5 fruit fly cellular contexts compared by ENCODE assay signal in the genomic region with DNA sequence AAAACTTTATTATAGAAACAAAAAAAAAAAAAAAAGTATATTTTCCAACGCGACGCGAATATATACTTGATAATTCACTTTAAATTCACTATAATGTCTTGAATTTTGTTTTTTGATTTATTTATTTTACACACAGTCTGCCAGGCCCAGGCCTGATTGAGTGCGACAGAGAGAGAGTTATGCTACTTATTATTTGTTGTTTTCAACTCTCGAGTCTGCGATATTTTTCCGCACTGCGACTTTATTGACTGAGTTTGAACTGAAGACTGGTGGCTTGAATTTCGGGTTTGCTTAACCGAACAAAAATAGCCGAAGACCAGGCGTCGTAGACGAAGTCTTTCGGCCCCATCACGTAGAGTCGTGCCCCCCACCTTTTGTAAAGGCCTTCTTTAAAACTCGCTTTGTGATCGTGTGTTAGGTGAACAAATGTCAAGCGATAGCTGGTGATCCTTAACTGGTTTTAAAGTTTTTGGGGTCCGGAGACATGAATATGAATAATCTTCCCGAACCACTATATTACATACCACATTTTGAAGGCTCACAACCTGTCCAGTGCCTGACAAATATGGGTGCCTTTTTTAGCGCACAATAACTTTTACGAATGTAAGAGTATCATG.
TF ChIP-seq lines count a peak whose summit lies in the region.

CG13377 (minus strand) TSS at position 272 of the 617 bp plus-strand sequence.

- TF ChIP-seq CTCF in whole organism, embryonic (GFP tag; optimal IDR thresholded peaks at IDR 0.05; lab: Kevin White, UChicago), result no peak

TF ChIP-seq in whole organism, adult, 20 proteins besides CTCF, POLR2A, EP300 and RAD21:
- TF ChIP-seq CG1620 (GFP tag; optimal IDR thresholded peaks at IDR 0.05; lab: Kevin White, UChicago), result peak; percentile 2
- TF ChIP-seq CG7101 (tag; optimal IDR thresholded peaks at IDR 0.05; lab: Kevin White, UChicago), result no peak
- peak; percentile 49 for TF ChIP-seq tj (GFP tag; optimal IDR thresholded peaks at IDR 0.05; lab: Kevin White, UChicago)
- peak; percentile 20 for TF ChIP-seq bab1 (GFP tag; optimal IDR thresholded peaks at IDR 0.05; lab: Kevin White, UChicago)
TF ChIP-seq in whole organism, adult: peak in this region for 3.

TF ChIP-seq in whole organism, embryonic, 481 proteins besides CTCF, POLR2A, EP300 and RAD21 (continues in another document):
- TF ChIP-seq Deaf1 (tag; optimal IDR thresholded peaks at IDR 0.05; lab: Kevin White, UChicago) (peak; percentile 98), Sox102F (GFP tag; optimal IDR thresholded peaks at IDR 0.05; lab: Kevin White, UChicago) (no peak), tgo (GFP tag; IDR thresholded peaks at IDR 0.05; lab: Robert Waterston, UW) (peak; percentile 38; the same call in 1 of the 3 replicates), Eip74EF (GFP tag; optimal IDR thresholded peaks at IDR 0.05; lab: Kevin White, UChicago) (no peak), odd (GFP tag; optimal IDR thresholded peaks at IDR 0.05; lab: Kevin White, UChicago) (no peak), croc (GFP tag; conservative IDR thresholded peaks at IDR 0.05; lab: Robert Waterston, UW) (no peak), bigmax (GFP tag; optimal IDR thresholded peaks at IDR 0.05; lab: Kevin White, UChicago) (no peak), CG1603 (tag; optimal IDR thresholded peaks at IDR 0.05; lab: Kevin White, UChicago) (no peak), CG31224 (GFP tag; IDR thresholded peaks at IDR 0.05; lab: Robert Waterston, UW) (peak; percentile 40; the same call in 1 of the 2 replicates), CG11560 (tag; IDR thresholded peaks at IDR 0.05; lab: Robert Waterston, UW) (no peak), CG12104 (GFP tag; optimal IDR thresholded peaks at IDR 0.05; lab: Kevin White, UChicago) (no peak), bowl (GFP tag; IDR thresholded peaks at IDR 0.05; lab: Robert Waterston, UW) (no peak), vfl (GFP tag; optimal IDR thresholded peaks at IDR 0.05; lab: Kevin White, UChicago) (no peak), CG14667 (GFP tag; IDR thresholded peaks at IDR 0.05; lab: Robert Waterston, UW) (no peak), her (GFP tag; optimal IDR thresholded peaks at IDR 0.05; lab: Kevin White, UChicago) (no peak), inv (GFP tag; IDR thresholded peaks at IDR 0.05; lab: Robert Waterston, UW; ENCODE audit: partially characterized antibody) (no peak), CG4424 (GFP tag; optimal IDR thresholded peaks at IDR 0.05; lab: Kevin White, UChicago) (no peak), Stat92E (GFP tag; optimal IDR thresholded peaks at IDR 0.05; lab: Kevin White, UChicago) (no peak), CG12219 (GFP tag; optimal IDR thresholded peaks at IDR 0.05; lab: Kevin White, UChicago) (no peak), Xrp1 (GFP tag; IDR thresholded peaks at IDR 0.05; lab: Robert Waterston, UW) (peak; percentile 57; the same call in 1 of the 2 replicates)

TF ChIP-seq in whole organism, prepupa, 60 proteins besides CTCF, POLR2A, EP300 and RAD21 (continues in another document):
- TF ChIP-seq spab (GFP tag; optimal IDR thresholded peaks at IDR 0.05; lab: Kevin White, UChicago) (no peak), CG6163 (GFP tag; IDR thresholded peaks at IDR 0.05; lab: Robert Waterston, UW) (peak; percentile 44; the same call in 2 of the 3 replicates), pdm3 (GFP tag; optimal IDR thresholded peaks at IDR 0.05; lab: Kevin White, UChicago) (peak; percentile 33), ss (GFP tag; optimal IDR thresholded peaks at IDR 0.05; lab: Kevin White, UChicago) (peak in 1 of 2 experiments; percentile 17), Lpt (GFP tag; optimal IDR thresholded peaks at IDR 0.05; lab: Kevin White, UChicago) (peak; percentile 23), topi (GFP tag; optimal IDR thresholded peaks at IDR 0.05; lab: Kevin White, UChicago) (peak; percentile 52), CG15336 (GFP tag; IDR thresholded peaks at IDR 0.05; lab: Robert Waterston, UW) (peak; percentile 37), cyc (GFP tag; optimal IDR thresholded peaks at IDR 0.05; lab: Kevin White, UChicago) (peak; percentile 29), esn (GFP tag; optimal IDR thresholded peaks at IDR 0.05; lab: Kevin White, UChicago) (peak; percentile 58), Hr39 (GFP tag; optimal IDR thresholded peaks at IDR 0.05; lab: Kevin White, UChicago) (peak; percentile 12), Hr38 (GFP tag; optimal IDR thresholded peaks at IDR 0.05; lab: Kevin White, UChicago) (no peak), Ets96B (tag; optimal IDR thresholded peaks at IDR 0.05; lab: Kevin White, UChicago) (peak; percentile 24), Met (GFP tag; optimal IDR thresholded peaks at IDR 0.05; lab: Kevin White, UChicago) (peak; percentile 58), Eip93F (GFP tag; optimal IDR thresholded peaks at IDR 0.05; lab: Kevin White, UChicago) (no peak), CG6854 (GFP tag; optimal IDR thresholded peaks at IDR 0.05; lab: Kevin White, UChicago) (no peak), CG7368 (GFP tag; optimal IDR thresholded peaks at IDR 0.05; lab: Kevin White, UChicago) (no peak), svp (GFP tag; lab: Kevin White, UChicago) (peak; percentile 73), CG9139 (GFP tag; optimal IDR thresholded peaks at IDR 0.05; lab: Kevin White, UChicago) (no peak), dac (GFP tag; optimal IDR thresholded peaks at IDR 0.05; lab: Kevin White, UChicago) (no peak), Ets21C (GFP tag; optimal IDR thresholded peaks at IDR 0.05; lab: Kevin White, UChicago) (no peak), CG11902 (GFP tag; optimal IDR thresholded peaks at IDR 0.05; lab: Kevin White, UChicago) (no peak)

TF ChIP-seq in whole organism, pupa, 21 proteins besides CTCF, POLR2A, EP300 and RAD21:
- TF ChIP-seq CG17806 (tag; optimal IDR thresholded peaks at IDR 0.05; lab: Kevin White, UChicago), result peak; percentile 35
- no peak for TF ChIP-seq gl (tag; optimal IDR thresholded peaks at IDR 0.05; lab: Kevin White, UChicago)
- no peak for TF ChIP-seq D1 (tag; optimal IDR thresholded peaks at IDR 0.05; lab: Kevin White, UChicago)
- TF ChIP-seq CG14655 (GFP tag; optimal IDR thresholded peaks at IDR 0.05; lab: Kevin White, UChicago), result peak; percentile 45
- TF ChIP-seq Ets98B (GFP tag; IDR thresholded peaks at IDR 0.05; lab: Robert Waterston, UW), result 0 out of 2 replicates have a peak, but pooled peaks have one; percentile 23
- TF ChIP-seq CG13204 (GFP tag; optimal IDR thresholded peaks at IDR 0.05; lab: Kevin White, UChicago), result no peak
- TF ChIP-seq CG32121 (GFP tag; IDR thresholded peaks at IDR 0.05; lab: Robert Waterston, UW), result peak; percentile 48; the same call in 1 of the 2 replicates
- TF ChIP-seq EcR (GFP tag; optimal IDR thresholded peaks at IDR 0.05; lab: Kevin White, UChicago), result peak; percentile 36
- no peak for TF ChIP-seq CG12605 (GFP tag; IDR thresholded peaks at IDR 0.05; lab: Robert Waterston, UW)
- peak; percentile 63 for TF ChIP-seq CG4496 (GFP tag; IDR thresholded peaks at IDR 0.05; lab: Robert Waterston, UW)
- TF ChIP-seq CG9948 (tag; optimal IDR thresholded peaks at IDR 0.05; lab: Kevin White, UChicago), result peak; percentile 40
- no peak for TF ChIP-seq CG8159 (tag; optimal IDR thresholded peaks at IDR 0.05; lab: Kevin White, UChicago)
- no peak for TF ChIP-seq Snoo (tag; optimal IDR thresholded peaks at IDR 0.05; lab: Kevin White, UChicago)
- no peak for TF ChIP-seq CG8301 (tag; optimal IDR thresholded peaks at IDR 0.05; lab: Kevin White, UChicago)
- no peak for TF ChIP-seq CG34367 (tag; optimal IDR thresholded peaks at IDR 0.05; lab: Kevin White, UChicago)
- peak; percentile 36 for TF ChIP-seq CG15710 (tag; optimal IDR thresholded peaks at IDR 0.05; lab: Kevin White, UChicago)
- TF ChIP-seq Pif1A (GFP tag; optimal IDR thresholded peaks at IDR 0.05; lab: Kevin White, UChicago), result peak; percentile 30
- TF ChIP-seq CG10348 (GFP tag; IDR thresholded peaks at IDR 0.05; lab: Robert Waterston, UW), result no peak
- no peak for TF ChIP-seq Pif1B (GFP tag; optimal IDR thresholded peaks at IDR 0.05; lab: Kevin White, UChicago)

TF ChIP-seq in whole organism, wandering third instar larva, 38 proteins besides CTCF, POLR2A, EP300 and RAD21 (continues in another document):
- TF ChIP-seq Mio (GFP tag; optimal IDR thresholded peaks at IDR 0.05; lab: Kevin White, UChicago) (no peak), sage (GFP tag; optimal IDR thresholded peaks at IDR 0.05; lab: Kevin White, UChicago) (no peak), ey (GFP tag; optimal IDR thresholded peaks at IDR 0.05; lab: Kevin White, UChicago) (peak; percentile 43), brk (GFP tag; optimal IDR thresholded peaks at IDR 0.05; lab: Kevin White, UChicago) (peak; percentile 11), br (GFP tag; optimal IDR thresholded peaks at IDR 0.05; lab: Kevin White, UChicago) (peak; percentile 21), dl (GFP tag; optimal IDR thresholded peaks at IDR 0.05; lab: Kevin White, UChicago; ENCODE audit: insufficient read depth in 1 of 2, partially characterized antibody in 2 of 2) (no peak), rgr (GFP tag; optimal IDR thresholded peaks at IDR 0.05; lab: Kevin White, UChicago) (peak; percentile 65), dsf (GFP tag; optimal IDR thresholded peaks at IDR 0.05; lab: Kevin White, UChicago; ENCODE audit: borderline replicate concordance) (no peak), sv (GFP tag; optimal IDR thresholded peaks at IDR 0.05; lab: Kevin White, UChicago) (no peak), woc (GFP tag; optimal IDR thresholded peaks at IDR 0.05; lab: Kevin White, UChicago) (peak; percentile 21), Dfd (GFP tag; optimal IDR thresholded peaks at IDR 0.05; lab: Kevin White, UChicago) (no peak), OdsH (GFP tag; optimal IDR thresholded peaks at IDR 0.05; lab: Kevin White, UChicago) (peak; percentile 55), Vsx2 (GFP tag; optimal IDR thresholded peaks at IDR 0.05; lab: Kevin White, UChicago; ENCODE audit: partially characterized antibody) (peak; percentile 30), Hnf4 (GFP tag; optimal IDR thresholded peaks at IDR 0.05; lab: Kevin White, UChicago) (peak; percentile 66), usp (GFP tag; optimal IDR thresholded peaks at IDR 0.05; lab: Kevin White, UChicago) (no peak), Rel (GFP tag; optimal IDR thresholded peaks at IDR 0.05; lab: Kevin White, UChicago) (peak; percentile 14), Rel (tag; optimal IDR thresholded peaks at IDR 0.05; lab: Kevin White, UChicago) (no peak), Dif (GFP tag; optimal IDR thresholded peaks at IDR 0.05; lab: Kevin White, UChicago; ENCODE audit: partially characterized antibody) (peak; percentile 20), fru (GFP tag; optimal IDR thresholded peaks at IDR 0.05; lab: Kevin White, UChicago) (peak; percentile 51), HLH106 (tag; optimal IDR thresholded peaks at IDR 0.05; lab: Kevin White, UChicago) (peak; percentile 40), Hr78 (GFP tag; optimal IDR thresholded peaks at IDR 0.05; lab: Kevin White, UChicago) (no peak), Sp1 (GFP tag; optimal IDR thresholded peaks at IDR 0.05; lab: Kevin White, UChicago) (peak; percentile 3), tai (GFP tag; optimal IDR thresholded peaks at IDR 0.05; lab: Kevin White, UChicago) (no peak), h (GFP tag; optimal IDR thresholded peaks at IDR 0.05; lab: Kevin White, UChicago) (peak; percentile 57), psq (GFP tag; optimal IDR thresholded peaks at IDR 0.05; lab: Kevin White, UChicago) (peak; percentile 27), Abd-B (GFP tag; optimal IDR thresholded peaks at IDR 0.05; lab: Kevin White, UChicago) (no peak)
